Worm (Caenorhabditis elegans) whole organism, early embryonic: ENCODE data around the gene fbxb-71.

Experiments used
- aly-1 ChIP-seq: sonication (generic microtip); optimal IDR thresholded peaks from 2 replicates; lab custom pipeline; 2016; ENCODE audit warnings: missing genetic modification characterization, missing compliant biosample characterization
- ama-1 ChIP-seq: fragments of 150-350 bp; optimal IDR thresholded peaks from 2 replicates; lab custom pipeline; 2014
- hmbx-1 ChIP-seq: sonication (generic microtip); optimal IDR thresholded peaks from 2 replicates; lab custom pipeline; 2016; ENCODE audit warnings: mild to moderate bottlenecking, missing genetic modification characterization, missing compliant biosample characterization
- scrt-1 ChIP-seq: fragments of 200-800 bp; sonication (Bioruptor generic); IDR thresholded peaks from 2 replicates; pipeline ENCODE4 v1.3.6; 2022; ENCODE audit warnings: missing genetic modification characterization, missing compliant biosample characterization
- tbx-37 ChIP-seq: fragments of 200-800 bp; sonication (Bioruptor generic); conservative IDR thresholded peaks from 2 replicates; pipeline ENCODE4 v1.3.6; 2022; ENCODE audit warnings: missing genetic modification reagents, missing genetic modification characterization, missing compliant biosample characterization

DNA sequence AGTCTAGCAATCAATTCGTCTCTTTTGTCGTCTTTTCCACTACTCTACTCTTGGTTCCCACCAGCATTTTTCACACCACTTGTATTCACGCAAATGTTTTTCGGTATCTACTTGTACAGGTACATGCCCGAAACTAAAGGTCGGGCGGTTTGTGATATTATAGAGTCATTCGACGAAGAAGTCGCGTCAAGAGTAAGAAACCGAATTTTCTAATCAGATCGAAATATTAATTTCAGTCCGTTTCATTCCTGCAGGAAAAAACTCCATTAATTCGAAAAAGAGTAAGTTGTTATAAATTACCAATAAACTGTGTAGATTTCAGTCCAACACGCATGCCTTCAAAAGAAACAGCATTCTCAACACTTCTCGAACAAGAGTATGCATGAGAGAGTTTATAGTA, 29.2 kb downstream of the fbxb-71 start:
- no peak for TF ChIP-seq ama-1
- TF ChIP-seq scrt-1 (GFP tag; lab: Robert Waterston, UW) = no peak
- no peak for TF ChIP-seq tbx-37
- TF ChIP-seq aly-1 (tag; lab: Kevin White, UChicago) = no peak
- TF ChIP-seq hmbx-1 (tag; lab: Kevin White, UChicago) = no peak
